Worm (Caenorhabditis elegans): Measurements from ENCODE around the gene Y51H7C.8.

The Y51H7C.8 gene

ce11 chrII:1423660-1424059 is 22.1 kb downstream of the Y51H7C.8 start, which contains the start of gene Y51H7C.10:
Gene Y51H7C.10 (minus strand): TSS chrII:1423760.
- no peak for TF ChIP-seq mml-1 (tag; optimal IDR thresholded peaks at IDR 0.05)
- TF ChIP-seq nhr-76 (tag; optimal IDR thresholded peaks at IDR 0.05): no peak
- no peak for TF ChIP-seq pha-4 (tag; optimal IDR thresholded peaks at IDR 0.05)
- TF ChIP-seq ceh-82 (tag; optimal IDR thresholded peaks at IDR 0.05): no peak
- no peak for TF ChIP-seq unc-62 (GFP tag; optimal IDR thresholded peaks at IDR 0.05)
- TF ChIP-seq ceh-16 (tag; optimal IDR thresholded peaks at IDR 0.05): no peak
- no peak for TF ChIP-seq eor-1 (tag; optimal IDR thresholded peaks at IDR 0.05)
- TF ChIP-seq nhr-77 (tag; optimal IDR thresholded peaks at IDR 0.05): no peak
- no peak for TF ChIP-seq nhr-28 (tag; optimal IDR thresholded peaks at IDR 0.05)
- TF ChIP-seq nhr-25 (tag; optimal IDR thresholded peaks at IDR 0.05): no peak
- no peak for TF ChIP-seq ceh-9 (tag; optimal IDR thresholded peaks at IDR 0.05)
- no peak for TF ChIP-seq nhr-11 (tag; optimal IDR thresholded peaks at IDR 0.05)

ce11 chrII:1436715-1437114 is 35.1 kb downstream of the Y51H7C.8 start:
- TF ChIP-seq zag-1 (tag; optimal IDR thresholded peaks at IDR 0.05): no peak
- TF ChIP-seq ceh-9 (tag; optimal IDR thresholded peaks at IDR 0.05): no peak
- no peak for TF ChIP-seq nhr-11 (tag; optimal IDR thresholded peaks at IDR 0.05)
- no peak for TF ChIP-seq egl-5 (tag; optimal IDR thresholded peaks at IDR 0.05)
- no peak for TF ChIP-seq ztf-11 (tag; optimal IDR thresholded peaks at IDR 0.05)
- TF ChIP-seq egl-27 (tag; optimal IDR thresholded peaks at IDR 0.05): no peak
- no peak for TF ChIP-seq hmg-11 (tag; optimal IDR thresholded peaks at IDR 0.05)
- TF ChIP-seq tbx-2 (tag; optimal IDR thresholded peaks at IDR 0.05): no peak

ce11 chrII:1437449-1438335 is 36.1 kb downstream of the Y51H7C.8 start, which contains the start of gene nol-6:
Gene nol-6 (minus strand): TSS chrII:1437499.
- TF ChIP-seq lin-15B (tag; optimal IDR thresholded peaks at IDR 0.05) (peak; percentile 46), jun-1 (tag; optimal IDR thresholded peaks at IDR 0.05) (no peak), pha-4 (tag; optimal IDR thresholded peaks at IDR 0.05) (peak; percentile 61), nfya-1 (tag; optimal IDR thresholded peaks at IDR 0.05; ENCODE audit: insufficient read depth) (peak; percentile 56), skn-1 (tag; optimal IDR thresholded peaks at IDR 0.05) (no peak), R02D3.7 (tag; optimal IDR thresholded peaks at IDR 0.05) (peak; percentile 93), nhr-23 (tag; optimal IDR thresholded peaks at IDR 0.05) (peak; percentile 5), mdl-1 (tag; optimal IDR thresholded peaks at IDR 0.05) (no peak)

- no peak for TF ChIP-seq nhr-12 (tag; optimal IDR thresholded peaks at IDR 0.05)
- TF ChIP-seq nhr-67 (tag; optimal IDR thresholded peaks at IDR 0.05): no peak
- TF ChIP-seq egl-5 (tag; optimal IDR thresholded peaks at IDR 0.05): no peak
- no peak for TF ChIP-seq elt-3 (tag; optimal IDR thresholded peaks at IDR 0.05)
- TF ChIP-seq ztf-4 (tag; optimal IDR thresholded peaks at IDR 0.05): no peak
- TF ChIP-seq daf-12 (tag; optimal IDR thresholded peaks at IDR 0.05): no peak
Observed at ce11 chrII:1438336-1438589, 36.7 kb downstream of the Y51H7C.8 start, which contains the start of gene Y51H7C.3. Gene Y51H7C.3 (plus strand): TSS chrII:1438490.

- TF ChIP-seq ama-1 (optimal IDR thresholded peaks at IDR 0.05) (no peak), nhr-25 (tag; optimal IDR thresholded peaks at IDR 0.05) (no peak), ceh-28 (tag; optimal IDR thresholded peaks at IDR 0.05) (no peak), egl-5 (tag; optimal IDR thresholded peaks at IDR 0.05) (no peak), sea-2 (GFP tag; optimal IDR thresholded peaks at IDR 0.05) (no peak), nhr-11 (tag; optimal IDR thresholded peaks at IDR 0.05) (no peak), lin-39 (tag; optimal IDR thresholded peaks at IDR 0.05) (no peak)
Observed at ce11 chrII:1441479-1441878, 39.9 kb downstream of the Y51H7C.8 start.

- TF ChIP-seq ztf-11 (tag; optimal IDR thresholded peaks at IDR 0.05) (no peak), fos-1 (tag; optimal IDR thresholded peaks at IDR 0.05) (no peak), ceh-28 (tag; optimal IDR thresholded peaks at IDR 0.05) (no peak), nhr-25 (tag; optimal IDR thresholded peaks at IDR 0.05) (no peak), ceh-9 (tag; optimal IDR thresholded peaks at IDR 0.05) (no peak), zag-1 (tag; optimal IDR thresholded peaks at IDR 0.05) (no peak), nfya-1 (tag; optimal IDR thresholded peaks at IDR 0.05; ENCODE audit: insufficient read depth) (no peak), nhr-28 (tag; optimal IDR thresholded peaks at IDR 0.05) (no peak), ceh-16 (tag; optimal IDR thresholded peaks at IDR 0.05) (no peak), nhr-12 (tag; optimal IDR thresholded peaks at IDR 0.05) (no peak), nhr-43 (tag; optimal IDR thresholded peaks at IDR 0.05; ENCODE audit: poor library complexity, severe bottlenecking) (no peak), aly-2 (tag; optimal IDR thresholded peaks at IDR 0.05) (no peak), eor-1 (tag; optimal IDR thresholded peaks at IDR 0.05) (no peak), skn-1 (tag; optimal IDR thresholded peaks at IDR 0.05) (no peak), lin-39 (tag; optimal IDR thresholded peaks at IDR 0.05) (no peak), nhr-11 (tag; optimal IDR thresholded peaks at IDR 0.05) (no peak)
Observed at ce11 chrII:1444911-1445310, 43.3 kb downstream of the Y51H7C.8 start, which contains the start of gene scl-17. Gene scl-17 (plus strand): TSS chrII:1445211.
